Fruit fly (Drosophila melanogaster) whole organism, embryonic: Measurements from ENCODE around the gene barc.
A peak's percentile ranks its signal among the peaks of the same experiment; 100 is the strongest.

Experiments used
- Ada2b ChIP-seq: fragments of 200-800 bp; sonication (Bioruptor generic); IDR thresholded peaks from 2 replicates; pipeline ENCODE4 v1.3.6; 2022; ENCODE audit warnings: missing biosample characterization, missing genetic modification characterization
- Atf3 ChIP-seq: fragments of 200-800 bp; sonication (Bioruptor generic); optimal IDR thresholded peaks from 3 replicates; lab custom pipeline; 2016; ENCODE audit warnings: missing biosample characterization, missing genetic modification characterization
- Atf6 ChIP-seq: fragments of 200-800 bp; sonication (Bioruptor generic); IDR thresholded peaks from 2 replicates; pipeline ENCODE4 v1.3.6; 2022; ENCODE audit warnings: missing biosample characterization, missing genetic modification characterization
- B-H2 ChIP-seq: fragments of 200-800 bp; sonication (Bioruptor generic); optimal IDR thresholded peaks from 2 replicates; lab custom pipeline; 2018; ENCODE audit warnings: missing biosample characterization, mild to moderate bottlenecking, missing genetic modification characterization
- CG1024 ChIP-seq: fragments of 200-800 bp; sonication (Bioruptor generic); IDR thresholded peaks from 2 replicates; pipeline ENCODE4 v1.3.6; 2022; ENCODE audit warnings: missing biosample characterization, missing genetic modification characterization
- CG10462 ChIP-seq: fragments of 200-800 bp; sonication (Bioruptor generic); optimal IDR thresholded peaks from 2 replicates; lab custom pipeline; 2016; ENCODE audit warnings: missing biosample characterization, missing genetic modification characterization
- CG11093 ChIP-seq: fragments of 200-800 bp; sonication (Bioruptor generic); IDR thresholded peaks from 3 replicates; pipeline ENCODE4 v1.3.6; 2022; ENCODE audit warnings: missing biosample characterization, missing genetic modification characterization
- CG13424 ChIP-seq: fragments of 200-800 bp; sonication (Bioruptor generic); optimal IDR thresholded peaks from 2 replicates; lab custom pipeline; 2019; ENCODE audit warnings: missing biosample characterization, mild to moderate bottlenecking, missing genetic modification characterization, moderate library complexity
- CG14667 ChIP-seq: fragments of 200-800 bp; sonication (Bioruptor generic); IDR thresholded peaks from 2 replicates; pipeline ENCODE4 v1.3.6; 2022; ENCODE audit warnings: missing biosample characterization, missing genetic modification characterization
- CG1602 ChIP-seq: fragments of 200-800 bp; sonication (Bioruptor generic); optimal IDR thresholded peaks from 3 replicates; lab custom pipeline; 2016; ENCODE audit warnings: missing biosample characterization, missing genetic modification characterization
- CG16813 ChIP-seq: fragments of 200-800 bp; sonication (Bioruptor generic); IDR thresholded peaks from 3 replicates; pipeline ENCODE4 v1.3.6; 2022; ENCODE audit warnings: missing biosample characterization, missing genetic modification characterization; ENCODE audit not compliant: partially characterized antibody
- CG18599 ChIP-seq: fragments of 200-800 bp; sonication (Bioruptor generic); optimal IDR thresholded peaks from 3 replicates; lab custom pipeline; 2017; ENCODE audit warnings: missing biosample characterization, missing genetic modification characterization, mild to moderate bottlenecking, moderate library complexity, missing genetic modification reagents
- CG2116 ChIP-seq: fragments of 200-800 bp; sonication (Bioruptor generic); optimal IDR thresholded peaks from 3 replicates; lab custom pipeline; 2018; ENCODE audit warnings: missing biosample characterization, mild to moderate bottlenecking, missing genetic modification characterization
- CG2120 ChIP-seq: fragments of 200-800 bp; sonication (Bioruptor generic); optimal IDR thresholded peaks from 3 replicates; lab custom pipeline; 2016; ENCODE audit warnings: missing biosample characterization, missing genetic modification characterization
- CG2202 ChIP-seq: fragments of 200-800 bp; sonication (Bioruptor generic); optimal IDR thresholded peaks from 2 replicates; lab custom pipeline; 2018; ENCODE audit warnings: missing biosample characterization, mild to moderate bottlenecking, missing genetic modification characterization
- CG2889 ChIP-seq: fragments of 200-800 bp; sonication (Bioruptor generic); IDR thresholded peaks from 3 replicates; pipeline ENCODE4 v1.3.6; 2022; ENCODE audit warnings: missing biosample characterization, missing genetic modification characterization
- CG30403 ChIP-seq: fragments of 200-800 bp; sonication (Bioruptor generic); optimal IDR thresholded peaks from 3 replicates; lab custom pipeline; 2016; ENCODE audit warnings: missing biosample characterization, missing genetic modification characterization
- CG3065 ChIP-seq: fragments of 200-800 bp; sonication (Bioruptor generic); optimal IDR thresholded peaks from 2 replicates; lab custom pipeline; 2016; ENCODE audit warnings: missing biosample characterization, missing genetic modification characterization
- CG3726 ChIP-seq: fragments of 200-800 bp; sonication (Bioruptor generic); IDR thresholded peaks from 3 replicates; pipeline ENCODE4, ENCODE4 v1.3.6; 2022; ENCODE audit warnings: missing biosample characterization, missing genetic modification characterization
- CG42726 ChIP-seq: fragments of 200-800 bp; sonication (Bioruptor generic); IDR thresholded peaks from 2 replicates; pipeline ENCODE4 v1.3.6; 2022; ENCODE audit warnings: missing biosample characterization, missing genetic modification characterization; ENCODE audit not compliant: partially characterized antibody
- CG4282 ChIP-seq: fragments of 200-800 bp; sonication (Bioruptor generic); optimal IDR thresholded peaks from 2 replicates; lab custom pipeline; 2016; ENCODE audit warnings: missing biosample characterization, missing genetic modification characterization
- CG6683 ChIP-seq: fragments of 200-800 bp; sonication (Bioruptor generic); optimal IDR thresholded peaks from 2 replicates; lab custom pipeline; 2017; ENCODE audit warnings: missing biosample characterization, mild to moderate bottlenecking, missing genetic modification characterization, missing genetic modification reagents
- CG8765 ChIP-seq: fragments of 200-800 bp; sonication (Bioruptor generic); IDR thresholded peaks from 2 replicates; pipeline ENCODE4 v1.3.6; 2022; ENCODE audit warnings: missing biosample characterization, missing genetic modification characterization
- Camta ChIP-seq: fragments of 200-800 bp; sonication (Bioruptor generic); optimal IDR thresholded peaks from 2 replicates; lab custom pipeline; 2016; ENCODE audit warnings: missing biosample characterization, missing genetic modification characterization
- CoRest ChIP-seq: fragments of 200-800 bp; sonication (Bioruptor generic); optimal IDR thresholded peaks from 3 replicates; lab custom pipeline; 2018; ENCODE audit warnings: missing biosample characterization, mild to moderate bottlenecking, missing genetic modification characterization, moderate library complexity
- D ChIP-seq, 2 experiments: fragments of 200-800 bp in 1 of 2; fragments of >200 bp in 1 of 2; sonication (Bioruptor generic) in 1 of 2; optimal IDR thresholded peaks; 2 replicates in 1 of 2; 3 replicates in 1 of 2; lab custom pipeline; 2017; ENCODE audit warnings: mild to moderate bottlenecking in 1 of 2, missing biosample characterization in 1 of 2, missing genetic modification characterization in 1 of 2, missing genetic modification reagents in 1 of 2
- Doc3 ChIP-seq: fragments of 200-800 bp; sonication (Bioruptor generic); IDR thresholded peaks from 3 replicates; pipeline ENCODE4 v1.3.6; 2022; ENCODE audit warnings: missing biosample characterization, missing genetic modification characterization; ENCODE audit not compliant: partially characterized antibody
- Eip74EF ChIP-seq, 2 experiments: fragments of 200-800 bp in 1 of 2; fragments of >200 bp in 1 of 2; sonication (Bioruptor generic) in 1 of 2; optimal IDR thresholded peaks; 2 replicates each; lab custom pipeline; 2017 to 2019; ENCODE audit warnings: missing biosample characterization in 2 of 2, missing genetic modification characterization in 2 of 2, mild to moderate bottlenecking in 1 of 2, moderate library complexity in 1 of 2
- Fer1 ChIP-seq: fragments of 200-800 bp; sonication (Bioruptor generic); optimal IDR thresholded peaks from 2 replicates; lab custom pipeline; 2017; ENCODE audit warnings: missing biosample characterization, mild to moderate bottlenecking, missing genetic modification characterization
- HLH4C ChIP-seq: fragments of 200-800 bp; sonication (Bioruptor generic); IDR thresholded peaks from 3 replicates; pipeline ENCODE4 v1.3.6; 2022; ENCODE audit warnings: missing biosample characterization, missing genetic modification characterization; ENCODE audit not compliant: partially characterized antibody
- MBD-R2 ChIP-seq: fragments of 200-800 bp; sonication (Bioruptor generic); IDR thresholded peaks from 2 replicates; pipeline ENCODE4 v1.3.6; 2022; ENCODE audit warnings: missing biosample characterization, missing genetic modification characterization
- NFAT ChIP-seq: fragments of 200-800 bp; sonication (Bioruptor generic); IDR thresholded peaks from 2 replicates; pipeline ENCODE4 v1.3.6; 2022; ENCODE audit warnings: missing biosample characterization, missing genetic modification characterization
- Oaz ChIP-seq: fragments of 200-800 bp; sonication (Bioruptor generic); IDR thresholded peaks from 2 replicates; pipeline ENCODE4 v1.3.6; 2022; ENCODE audit warnings: missing biosample characterization, missing genetic modification characterization
- Optix ChIP-seq: fragments of 200-800 bp; sonication (Bioruptor generic); IDR thresholded peaks from 3 replicates; pipeline ENCODE4 v1.3.6; 2022; ENCODE audit warnings: missing biosample characterization, missing genetic modification characterization
- Pdp1 ChIP-seq, 2 experiments: fragments of 200-800 bp; sonication (Bioruptor generic); optimal IDR thresholded peaks; 3 replicates each; lab custom pipeline; 2016; ENCODE audit warnings: missing biosample characterization in 2 of 2, missing genetic modification characterization in 2 of 2, mild to moderate bottlenecking in 1 of 2, moderate library complexity in 1 of 2
- ab ChIP-seq: fragments of 200-800 bp; sonication (Bioruptor generic); optimal IDR thresholded peaks from 2 replicates; lab custom pipeline; 2016; ENCODE audit warnings: missing biosample characterization, missing genetic modification characterization
- btn ChIP-seq: fragments of 200-800 bp; sonication (Bioruptor generic); optimal IDR thresholded peaks from 2 replicates; lab custom pipeline; 2016; ENCODE audit warnings: missing biosample characterization, missing genetic modification characterization
- cwo ChIP-seq: fragments of 200-800 bp; sonication (Bioruptor generic); optimal IDR thresholded peaks from 3 replicates; lab custom pipeline; 2017; ENCODE audit warnings: missing biosample characterization, missing genetic modification characterization, mild to moderate bottlenecking, moderate library complexity, missing genetic modification reagents
- da ChIP-seq: fragments of 200-800 bp; sonication (Bioruptor generic); optimal IDR thresholded peaks from 2 replicates; lab custom pipeline; 2016; ENCODE audit warnings: missing biosample characterization, missing genetic modification characterization
- danr ChIP-seq: fragments of 200-800 bp; sonication (Bioruptor generic); IDR thresholded peaks from 2 replicates; pipeline ENCODE4 v1.3.6; 2022; ENCODE audit warnings: missing biosample characterization, missing genetic modification characterization
- esg ChIP-seq: fragments of 200-800 bp; sonication (Bioruptor generic); conservative IDR thresholded peaks from 2 replicates; pipeline ENCODE4 v1.3.6; 2022; ENCODE audit warnings: missing biosample characterization, missing genetic modification characterization
- lmd ChIP-seq: fragments of 200-800 bp; sonication (Bioruptor generic); IDR thresholded peaks from 2 replicates; pipeline ENCODE4 v1.3.6; 2022; ENCODE audit warnings: missing biosample characterization, missing genetic modification characterization
- luna ChIP-seq: fragments of 200-800 bp; sonication (Bioruptor generic); optimal IDR thresholded peaks from 2 replicates; lab custom pipeline; 2016; ENCODE audit warnings: missing biosample characterization, missing genetic modification characterization
- nau ChIP-seq: fragments of 200-800 bp; sonication (Bioruptor generic); optimal IDR thresholded peaks from 3 replicates; lab custom pipeline; 2017; ENCODE audit warnings: missing biosample characterization, mild to moderate bottlenecking, missing genetic modification characterization, missing genetic modification reagents
- prd ChIP-seq, 3 experiments: fragments of >200 bp in 2 of 3; fragments of 200-800 bp in 1 of 3; sonication (Bioruptor generic) in 1 of 3; optimal IDR thresholded peaks in 2 of 3; IDR thresholded peaks in 1 of 3; 2 replicates in 2 of 3; 3 replicates in 1 of 3; pipeline versions ENCODE4 v1.3.6 to Lab custom; 2017 to 2022; ENCODE audit warnings: missing biosample characterization in 1 of 3, missing genetic modification characterization in 1 of 3
- row ChIP-seq: fragments of 200-800 bp; sonication (Bioruptor generic); IDR thresholded peaks from 3 replicates; pipeline ENCODE4 v1.3.6; 2022; ENCODE audit warnings: missing biosample characterization, missing genetic modification characterization
- run ChIP-seq: fragments of 200-800 bp; sonication (Bioruptor generic); optimal IDR thresholded peaks from 3 replicates; lab custom pipeline; 2018; ENCODE audit warnings: missing biosample characterization, mild to moderate bottlenecking, missing genetic modification characterization
- tgo ChIP-seq: fragments of 200-800 bp; sonication (Bioruptor generic); IDR thresholded peaks from 3 replicates; pipeline ENCODE4 v1.3.6; 2022; ENCODE audit warnings: missing biosample characterization, missing genetic modification characterization
- tio ChIP-seq: fragments of 200-800 bp; sonication (Bioruptor generic); optimal IDR thresholded peaks from 2 replicates; lab custom pipeline; 2017; ENCODE audit warnings: missing biosample characterization, missing genetic modification characterization, inconsistent platforms
- unpg ChIP-seq: fragments of 200-800 bp; sonication (Bioruptor generic); optimal IDR thresholded peaks from 3 replicates; lab custom pipeline; 2018; ENCODE audit warnings: missing biosample characterization, mild to moderate bottlenecking, missing genetic modification characterization, moderate library complexity
- yki ChIP-seq: fragments of >200 bp; optimal IDR thresholded peaks from 3 replicates; lab custom pipeline; 2018

Gene barc

dm6 chr3L:21412140-21412539 lies 20.8 kb downstream of the barc start (continued):
- TF ChIP-seq Atf3 (GFP tag; lab: Kevin White, UChicago) (no peak), CG42726 (GFP tag; lab: Robert Waterston, UW) (no peak), CG11093 (GFP tag; lab: Robert Waterston, UW) (no peak), esg (no peak), danr (no peak), B-H2 (GFP tag; lab: Kevin White, UChicago) (no peak), Fer1 (GFP tag; lab: Kevin White, UChicago) (peak; percentile 55), D (optimal IDR thresholded peaks at IDR 0.05; lab: Kevin White, UChicago) (no peak), D (GFP tag; optimal IDR thresholded peaks at IDR 0.05; lab: Kevin White, UChicago) (no peak), prd (optimal IDR thresholded peaks at IDR 0.05; lab: Kevin White, UChicago) (no peak), prd (GFP tag; IDR thresholded peaks at IDR 0.05; lab: Robert Waterston, UW) (no peak), NFAT (no peak), CG2116 (no peak), cwo (peak; percentile 5), Ada2b (no peak), Oaz (GFP tag; lab: Robert Waterston, UW) (no peak), CG2202 (no peak), Atf6 (no peak), tgo (GFP tag; lab: Robert Waterston, UW) (no peak), CoRest (tag; lab: Kevin White, UChicago) (no peak), CG6683 (GFP tag; lab: Kevin White, UChicago) (peak; percentile 23), Camta (GFP tag; lab: Kevin White, UChicago) (peak; percentile 27), MBD-R2 (GFP tag; lab: Robert Waterston, UW) (no peak), yki (lab: Kevin White, UChicago) (no peak), ab (GFP tag; lab: Kevin White, UChicago) (no peak), run (no peak), Eip74EF (GFP tag; optimal IDR thresholded peaks at IDR 0.05; lab: Kevin White, UChicago) (no peak), CG8765 (GFP tag; lab: Robert Waterston, UW) (no peak), unpg (GFP tag; lab: Kevin White, UChicago) (peak; percentile 34), HLH4C (GFP tag; lab: Robert Waterston, UW) (no peak), CG2889 (no peak), CG4282 (GFP tag; lab: Kevin White, UChicago) (no peak), CG1024 (GFP tag; lab: Robert Waterston, UW) (0 out of 2 replicates have a peak, but pooled peaks have one; percentile 16), CG3726 (GFP tag; lab: Robert Waterston, UW) (no peak), CG18599 (peak; percentile 58), Optix (GFP tag; lab: Robert Waterston, UW) (no peak), CG2120 (GFP tag; lab: Kevin White, UChicago) (no peak), CG13424 (tag; lab: Kevin White, UChicago) (peak; percentile 34), luna (GFP tag; lab: Kevin White, UChicago) (no peak), CG1602 (no peak), nau (GFP tag; lab: Kevin White, UChicago) (peak; percentile 40), Doc3 (no peak), CG10462 (GFP tag; lab: Kevin White, UChicago) (no peak), CG30403 (no peak), lmd (no peak), CG3065 (no peak), Pdp1 (GFP tag; optimal IDR thresholded peaks at IDR 0.05; lab: Kevin White, UChicago) (no peak), tio (GFP tag; lab: Kevin White, UChicago) (no peak), da (no peak), row (GFP tag; lab: Robert Waterston, UW) (no peak), CG14667 (GFP tag; lab: Robert Waterston, UW) (no peak), CG16813 (no peak), btn (GFP tag; lab: Kevin White, UChicago) (no peak)
